Worm (Caenorhabditis elegans) whole organism, young adult: Measurements from ENCODE around the gene math-39.

Experiments
- F55B11.4 ChIP-seq: sonication (generic microtip); optimal IDR thresholded peaks from 2 replicates; lab custom pipeline; 2016; ENCODE audit warnings: missing compliant biosample characterization, missing genetic modification characterization, borderline replicate concordance; ENCODE audit not compliant: insufficient read depth
- ama-1 ChIP-seq, 3 experiments: fragments of 150-350 bp in 1 of 3; sonication (generic microtip) in 2 of 3; optimal IDR thresholded peaks; 2 replicates each; lab custom pipeline; 2014 to 2018; ENCODE audit warnings: missing biosample characterization in 2 of 3, missing genetic modification characterization in 2 of 3, missing genetic modification reagents in 2 of 3
- egl-18 ChIP-seq: fragments of 200-800 bp; sonication (Bioruptor generic); IDR thresholded peaks from 2 replicates; pipeline ENCODE4 v1.3.6; 2022; ENCODE audit warnings: missing genetic modification reagents, missing genetic modification characterization, missing compliant biosample characterization
- him-1 ChIP-seq: sonication (generic microtip); optimal IDR thresholded peaks from 2 replicates; lab custom pipeline; 2016; ENCODE audit warnings: missing genotype, missing genetic modification reagents, missing genetic modification characterization, missing compliant biosample characterization
- hrde-1 ChIP-seq: sonication (generic microtip); optimal IDR thresholded peaks from 2 replicates; lab custom pipeline; 2016; ENCODE audit warnings: missing genetic modification characterization, mild to moderate bottlenecking, missing compliant biosample characterization, moderate library complexity, missing genotype, missing genetic modification reagents, borderline replicate concordance
- nfya-1 ChIP-seq: sonication (generic microtip); optimal IDR thresholded peaks from 2 replicates; lab custom pipeline; 2017; ENCODE audit warnings: antibody characterized with exemption, missing compliant biosample characterization, missing genetic modification characterization, borderline replicate concordance; ENCODE audit not compliant: insufficient read depth
- zim-3 ChIP-seq: sonication (generic microtip); optimal IDR thresholded peaks from 2 replicates; lab custom pipeline; 2017; ENCODE audit warnings: mild to moderate bottlenecking, missing genetic modification characterization, moderate library complexity, missing compliant biosample characterization

DNA sequence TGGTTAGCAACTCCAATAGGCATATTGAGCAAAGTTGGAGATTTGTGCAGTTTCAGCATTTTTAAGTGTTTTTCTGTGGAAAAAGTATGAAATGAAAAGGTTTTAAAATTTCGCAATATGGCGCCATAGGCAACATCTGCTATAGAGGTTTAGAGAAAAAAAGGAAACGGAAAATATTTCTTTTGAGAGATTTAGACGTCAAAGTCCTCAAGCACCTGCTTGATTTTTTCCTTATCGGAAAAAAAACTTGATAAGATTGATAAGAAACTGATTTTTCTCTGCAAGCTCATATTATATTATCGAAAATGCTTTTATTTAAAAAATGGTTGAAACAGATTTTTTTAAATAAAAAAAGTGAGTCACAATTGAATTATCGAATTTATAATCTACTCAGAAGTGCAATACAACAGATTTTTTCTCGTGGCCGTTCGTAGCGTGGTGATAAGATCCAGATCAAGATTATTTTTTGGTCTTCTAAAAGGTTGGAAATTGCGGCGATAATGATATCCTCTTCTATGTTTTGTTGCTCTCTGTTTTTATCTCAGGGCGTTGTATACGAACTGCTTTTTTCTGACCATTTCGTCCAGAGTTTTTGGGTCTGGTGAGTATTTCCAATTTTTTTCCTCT lies 12.1 kb upstream of the math-39 start, which contains the start of gene fbxc-19:
- TF ChIP-seq nfya-1 (tag; lab: Kevin White, UChicago) (no peak), zim-3 (tag; lab: Kevin White, UChicago) (no peak), him-1 (tag; lab: Kevin White, UChicago) (no peak), egl-18 (no peak), hrde-1 (tag; lab: Kevin White, UChicago) (no peak), F55B11.4 (tag; lab: Kevin White, UChicago) (no peak), ama-1 (optimal IDR thresholded peaks at IDR 0.05; lab: Kevin White, UChicago) (no peak), ama-1 (GFP tag; optimal IDR thresholded peaks at IDR 0.05; lab: Kevin White, UChicago) (no peak)
